Worm (Caenorhabditis elegans): ENCODE measurements around the gene str-32.

The str-32 gene

DNA sequence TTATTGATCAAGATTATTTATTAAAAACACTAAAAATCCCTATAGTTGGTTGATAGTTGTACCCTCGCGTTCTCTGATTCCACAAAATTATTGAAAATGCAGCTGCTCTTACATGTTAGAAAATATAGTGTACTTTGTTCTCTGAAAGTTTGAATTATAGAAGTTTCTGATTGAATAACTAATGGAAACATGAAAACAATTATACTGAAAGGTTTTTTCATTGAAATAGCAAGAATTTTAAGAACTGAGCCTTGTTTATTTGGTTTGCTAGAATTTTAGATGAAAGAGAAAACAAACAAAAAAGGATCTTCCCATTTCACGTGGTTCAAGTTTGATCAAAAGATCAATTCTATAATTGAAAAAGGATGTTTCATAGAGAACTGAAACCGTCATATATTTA lies 13.7 kb downstream of the str-32 start:
- no peak for TF ChIP-seq cey-2 (tag; optimal IDR thresholded peaks at IDR 0.05; ENCODE audit: borderline replicate concordance, insufficient read depth)
- TF ChIP-seq lin-15B (tag; optimal IDR thresholded peaks at IDR 0.05): no peak
- no peak for TF ChIP-seq vab-7 (GFP tag; IDR thresholded peaks at IDR 0.05)
- TF ChIP-seq mxl-2 (GFP tag; conservative IDR thresholded peaks at IDR 0.05): no peak
- TF ChIP-seq nhr-28 (tag; optimal IDR thresholded peaks at IDR 0.05): no peak
- no peak for TF ChIP-seq ceh-62 (tag; optimal IDR thresholded peaks at IDR 0.05)
- no peak for TF ChIP-seq zfp-3 (GFP tag; conservative IDR thresholded peaks at IDR 0.05)
- TF ChIP-seq Y105C5A.15 (GFP tag; IDR thresholded peaks at IDR 0.05): no peak
- no peak for TF ChIP-seq arid-1 (GFP tag; conservative IDR thresholded peaks at IDR 0.05)
- no peak for TF ChIP-seq D1046.2 (GFP tag; IDR thresholded peaks at IDR 0.05)
- no peak for TF ChIP-seq nhr-11 (tag; optimal IDR thresholded peaks at IDR 0.05)
- no peak for TF ChIP-seq ZK337.2 (GFP tag; IDR thresholded peaks at IDR 0.05)
- TF ChIP-seq dve-1 (tag; optimal IDR thresholded peaks at IDR 0.05; ENCODE audit: insufficient read depth): no peak
- no peak for TF ChIP-seq R02D3.7 (tag; optimal IDR thresholded peaks at IDR 0.05)
- TF ChIP-seq aly-2 (tag; optimal IDR thresholded peaks at IDR 0.05): no peak
- TF ChIP-seq lin-29 (GFP tag; IDR thresholded peaks at IDR 0.05): no peak

DNA sequence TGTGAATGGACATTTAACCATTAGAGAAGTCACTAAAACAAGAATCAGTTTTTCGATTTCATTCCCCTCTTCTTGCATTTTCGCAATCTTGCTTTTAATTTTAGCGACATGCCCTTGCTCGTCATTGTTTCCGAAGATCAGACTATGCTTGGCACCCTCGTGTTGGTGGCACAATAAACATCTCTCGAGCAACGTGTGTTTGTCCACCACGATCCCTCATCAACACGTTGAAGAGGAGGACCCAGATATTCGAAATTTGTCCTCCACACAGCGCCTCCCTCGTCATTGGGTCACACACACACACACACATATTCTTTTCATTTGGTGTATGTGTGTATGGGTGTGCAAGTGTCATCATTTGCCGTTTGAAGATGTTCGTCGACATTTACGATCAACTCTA lies 15.9 kb downstream of the str-32 start, which contains the start of gene srd-32:
Gene srd-32 (plus strand): TSS at position 301 of the 400 bp plus-strand sequence.
- TF ChIP-seq ztf-7 (tag; optimal IDR thresholded peaks at IDR 0.05): no peak
- no peak for TF ChIP-seq ceh-62 (tag; optimal IDR thresholded peaks at IDR 0.05)
- no peak for TF ChIP-seq lin-39 (tag; optimal IDR thresholded peaks at IDR 0.05)
- no peak for TF ChIP-seq nhr-6 (tag; optimal IDR thresholded peaks at IDR 0.05)
- no peak for TF ChIP-seq ces-1 (GFP tag; optimal IDR thresholded peaks at IDR 0.05)
- TF ChIP-seq lin-15B (tag; optimal IDR thresholded peaks at IDR 0.05): no peak
- no peak for TF ChIP-seq tag-97 (GFP tag; IDR thresholded peaks at IDR 0.05)
- TF ChIP-seq mxl-3 (GFP tag; optimal IDR thresholded peaks at IDR 0.05): peak; percentile 39

ce11 chrV:4864330-4864729 lies 16.9 kb downstream of the str-32 start:
- TF ChIP-seq lin-15B (tag; optimal IDR thresholded peaks at IDR 0.05) (no peak), attf-4 (tag; optimal IDR thresholded peaks at IDR 0.05) (no peak), nhr-48 (tag; optimal IDR thresholded peaks at IDR 0.05) (no peak), ama-1 (optimal IDR thresholded peaks at IDR 0.05) (no peak), fkh-10 (GFP tag; optimal IDR thresholded peaks at IDR 0.05) (no peak), ceh-28 (tag; optimal IDR thresholded peaks at IDR 0.05) (no peak), daf-12 (tag; optimal IDR thresholded peaks at IDR 0.05) (no peak), sdz-12 (GFP tag; optimal IDR thresholded peaks at IDR 0.05) (no peak), aly-2 (tag; optimal IDR thresholded peaks at IDR 0.05) (no peak), nhr-6 (tag; optimal IDR thresholded peaks at IDR 0.05) (no peak), R02D3.7 (tag; optimal IDR thresholded peaks at IDR 0.05) (no peak), unc-39 (tag; optimal IDR thresholded peaks at IDR 0.05) (no peak), daf-8 (GFP tag; IDR thresholded peaks at IDR 0.05) (no peak), dmd-6 (GFP tag; IDR thresholded peaks at IDR 0.05) (no peak)

- TF ChIP-seq T20F7.1 (GFP tag; optimal IDR thresholded peaks at IDR 0.05): no peak
- no peak for TF ChIP-seq tag-97 (GFP tag; IDR thresholded peaks at IDR 0.05)
- TF ChIP-seq nhr-25 (tag; optimal IDR thresholded peaks at IDR 0.05; ENCODE audit: borderline replicate concordance, insufficient read depth): no peak
- TF ChIP-seq nhr-42 (GFP tag; IDR thresholded peaks at IDR 0.05): no peak
- TF ChIP-seq snpc-4 (tag; optimal IDR thresholded peaks at IDR 0.05): no peak
- TF ChIP-seq mxl-2 (GFP tag; conservative IDR thresholded peaks at IDR 0.05): no peak
- peak; percentile 28 for TF ChIP-seq mep-1 (tag; optimal IDR thresholded peaks at IDR 0.05)
- no peak for TF ChIP-seq set-16 (GFP tag; IDR thresholded peaks at IDR 0.05)
- TF ChIP-seq hif-1 (tag; optimal IDR thresholded peaks at IDR 0.05): peak in 1 of 2 experiments; percentile 2
- no peak for TF ChIP-seq Y5F2A.4 (GFP tag; optimal IDR thresholded peaks at IDR 0.05)
- no peak for TF ChIP-seq D1046.2 (GFP tag; IDR thresholded peaks at IDR 0.05)
- TF ChIP-seq arid-1 (GFP tag; conservative IDR thresholded peaks at IDR 0.05): no peak
- no peak for TF ChIP-seq nhr-6 (tag; optimal IDR thresholded peaks at IDR 0.05)
- no peak for TF ChIP-seq zag-1 (tag; optimal IDR thresholded peaks at IDR 0.05)
- no peak for TF ChIP-seq daf-16 (GFP tag; optimal IDR thresholded peaks at IDR 0.05)
- peak; percentile 42 for TF ChIP-seq daf-16 (tag; optimal IDR thresholded peaks at IDR 0.05)
- peak in 1 of 2 experiments; percentile 27 for TF ChIP-seq mdl-1 (tag; optimal IDR thresholded peaks at IDR 0.05)
- peak; percentile 56 for TF ChIP-seq ztf-7 (tag; optimal IDR thresholded peaks at IDR 0.05)
- no peak for TF ChIP-seq saeg-2 (GFP tag; IDR thresholded peaks at IDR 0.05)
- TF ChIP-seq Y105C5A.15 (GFP tag; IDR thresholded peaks at IDR 0.05): no peak
- no peak for TF ChIP-seq lin-29 (GFP tag; IDR thresholded peaks at IDR 0.05)
- TF ChIP-seq hlh-30 (tag; optimal IDR thresholded peaks at IDR 0.05; ENCODE audit: insufficient read depth): peak; percentile 48
- peak; percentile 11 for TF ChIP-seq nhr-11 (tag; optimal IDR thresholded peaks at IDR 0.05)
- peak; percentile 98 for TF ChIP-seq nhr-28 (tag; optimal IDR thresholded peaks at IDR 0.05)
These were observed 18.5 kb downstream of the str-32 start, which contains the start of gene C37H5.13 for ce11 chrV:4862737-4863136. Gene C37H5.13 (minus strand): TSS chrV:4862965.

Data from whole organism, L4 larva.